Worm (Caenorhabditis elegans) whole organism, L1 larva: ENCODE results near the gene srj-24.

ENCODE experiments used
- C04F5.9 ChIP-seq: sonication (generic microtip); optimal IDR thresholded peaks from 2 replicates; lab custom pipeline; 2016; ENCODE audit warnings: missing genetic modification characterization, missing compliant biosample characterization
- C16A3.4 ChIP-seq: fragments of 150-350 bp; optimal IDR thresholded peaks from 2 replicates; lab custom pipeline; 2014; ENCODE audit warnings: missing biosample characterization, missing genetic modification characterization
- F16B12.6 ChIP-seq: fragments of 150-350 bp; optimal IDR thresholded peaks from 2 replicates; lab custom pipeline; 2014; ENCODE audit warnings: missing biosample characterization, missing genetic modification characterization
- alr-1 ChIP-seq: fragments of 200-800 bp; sonication (Bioruptor generic); optimal IDR thresholded peaks from 2 replicates; lab custom pipeline; 2018; ENCODE audit warnings: borderline replicate concordance, mild to moderate bottlenecking, missing genetic modification characterization, missing compliant biosample characterization
- aly-2 ChIP-seq: fragments of 150-350 bp; optimal IDR thresholded peaks from 2 replicates; lab custom pipeline; 2014; ENCODE audit warnings: missing biosample characterization, missing genetic modification characterization
- ama-1 ChIP-seq: fragments of 150-350 bp; optimal IDR thresholded peaks from 2 replicates; lab custom pipeline; 2014
- ceh-63 ChIP-seq: fragments of 200-800 bp; sonication (Bioruptor generic); optimal IDR thresholded peaks from 2 replicates; lab custom pipeline; 2018; ENCODE audit warnings: mild to moderate bottlenecking, missing genetic modification characterization, missing compliant biosample characterization
- ceh-8 ChIP-seq: fragments of 200-800 bp; sonication (Bioruptor generic); optimal IDR thresholded peaks from 2 replicates; lab custom pipeline; 2018; ENCODE audit warnings: mild to moderate bottlenecking, missing genetic modification characterization, moderate library complexity, missing compliant biosample characterization
- ceh-82 ChIP-seq, 3 experiments: fragments of 150-350 bp in 1 of 3; sonication (generic microtip) in 2 of 3; optimal IDR thresholded peaks; 2 replicates each; lab custom pipeline; 2014 to 2017; ENCODE audit warnings: missing biosample characterization in 3 of 3, missing genetic modification characterization in 3 of 3
- ceh-90 ChIP-seq: sonication (generic microtip); optimal IDR thresholded peaks from 2 replicates; lab custom pipeline; 2016; ENCODE audit warnings: missing genetic modification characterization, missing compliant biosample characterization
- ces-1 ChIP-seq: fragments of 150-350 bp; optimal IDR thresholded peaks from 2 replicates; lab custom pipeline; 2014; ENCODE audit warnings: missing biosample characterization, missing genetic modification reagents, missing genetic modification characterization
- dpl-1 ChIP-seq, 3 experiments: fragments of 150-350 bp in 2 of 3; sonication (generic microtip) in 1 of 3; optimal IDR thresholded peaks; 2 replicates each; lab custom pipeline; 2014 to 2017; ENCODE audit warnings: missing biosample characterization in 3 of 3, missing genetic modification characterization in 3 of 3, missing genetic modification reagents in 3 of 3
- dsc-1 ChIP-seq: sonication (generic microtip); optimal IDR thresholded peaks from 2 replicates; lab custom pipeline; 2016; ENCODE audit warnings: mild to moderate bottlenecking, missing genetic modification characterization, missing compliant biosample characterization
- efl-3 ChIP-seq: fragments of 200-800 bp; sonication (Bioruptor generic); optimal IDR thresholded peaks from 2 replicates; lab custom pipeline; 2018; ENCODE audit warnings: mild to moderate bottlenecking, missing genetic modification characterization, missing compliant biosample characterization
- egl-13 ChIP-seq: sonication (generic microtip); optimal IDR thresholded peaks from 2 replicates; lab custom pipeline; 2016; ENCODE audit warnings: missing genotype, missing genetic modification reagents, missing genetic modification characterization, missing compliant biosample characterization
- fkh-10 ChIP-seq: sonication (generic microtip); optimal IDR thresholded peaks from 2 replicates; lab custom pipeline; 2017; ENCODE audit warnings: missing biosample characterization, missing genetic modification reagents, missing genetic modification characterization
- fkh-8 ChIP-seq: sonication (generic microtip); optimal IDR thresholded peaks from 2 replicates; lab custom pipeline; 2016; ENCODE audit warnings: mild to moderate bottlenecking, missing genetic modification characterization, missing compliant biosample characterization
- fos-1 ChIP-seq: fragments of 150-350 bp; optimal IDR thresholded peaks from 2 replicates; lab custom pipeline; 2014; ENCODE audit warnings: missing biosample characterization, missing genetic modification characterization
- hlh-17 ChIP-seq: fragments of 200-800 bp; sonication (Bioruptor generic); optimal IDR thresholded peaks from 2 replicates; lab custom pipeline; 2018; ENCODE audit warnings: missing genetic modification characterization, mild to moderate bottlenecking, missing compliant biosample characterization, moderate library complexity, borderline replicate concordance
- hlh-4 ChIP-seq: sonication (generic microtip); optimal IDR thresholded peaks from 2 replicates; lab custom pipeline; 2016; ENCODE audit warnings: mild to moderate bottlenecking, missing genetic modification characterization, missing compliant biosample characterization
- hpl-2 ChIP-seq: fragments of 150-350 bp; optimal IDR thresholded peaks from 2 replicates; lab custom pipeline; 2014; ENCODE audit warnings: missing biosample characterization, missing genetic modification reagents, missing genetic modification characterization
- irx-1 ChIP-seq: sonication (generic microtip); optimal IDR thresholded peaks from 2 replicates; lab custom pipeline; 2016; ENCODE audit warnings: missing genetic modification characterization, missing compliant biosample characterization
- isw-1 ChIP-seq: fragments of 200-800 bp; sonication (Bioruptor generic); IDR thresholded peaks from 2 replicates; pipeline ENCODE4 v1.3.6; 2022; ENCODE audit warnings: missing genetic modification characterization, missing compliant biosample characterization
- jun-1 ChIP-seq: fragments of 150-350 bp; optimal IDR thresholded peaks from 2 replicates; lab custom pipeline; 2014; ENCODE audit warnings: missing biosample characterization, missing genetic modification reagents, missing genetic modification characterization
- lin-14 ChIP-seq: fragments of 200-800 bp; sonication (Bioruptor generic); optimal IDR thresholded peaks from 2 replicates; lab custom pipeline; 2018; ENCODE audit warnings: mild to moderate bottlenecking, missing genetic modification characterization, moderate library complexity, missing compliant biosample characterization
- lin-39 ChIP-seq: fragments of 150-350 bp; optimal IDR thresholded peaks from 2 replicates; lab custom pipeline; 2014; ENCODE audit warnings: missing biosample characterization, missing genetic modification reagents, missing genetic modification characterization
- lsy-2 ChIP-seq, 2 experiments: fragments of 150-350 bp; optimal IDR thresholded peaks; 2 replicates each; lab custom pipeline; 2014; ENCODE audit warnings: missing biosample characterization in 2 of 2, missing genetic modification characterization in 2 of 2
- mep-1 ChIP-seq: fragments of 150-350 bp; optimal IDR thresholded peaks from 2 replicates; lab custom pipeline; 2014; ENCODE audit warnings: missing biosample characterization, missing genetic modification characterization
- nhr-11 ChIP-seq: fragments of 150-350 bp; optimal IDR thresholded peaks from 2 replicates; lab custom pipeline; 2014; ENCODE audit warnings: missing biosample characterization, missing genetic modification characterization
- nhr-12 ChIP-seq: sonication (generic microtip); optimal IDR thresholded peaks from 2 replicates; lab custom pipeline; 2017; ENCODE audit warnings: missing biosample characterization, missing genetic modification characterization
- nhr-20 ChIP-seq: sonication (generic microtip); optimal IDR thresholded peaks from 2 replicates; lab custom pipeline; 2016; ENCODE audit warnings: mild to moderate bottlenecking, missing genetic modification characterization, missing compliant biosample characterization
- nhr-237 ChIP-seq: fragments of 150-350 bp; optimal IDR thresholded peaks from 2 replicates; lab custom pipeline; 2014; ENCODE audit warnings: missing biosample characterization, missing genetic modification characterization
- nhr-47 ChIP-seq: sonication (generic microtip); optimal IDR thresholded peaks from 2 replicates; lab custom pipeline; 2016; ENCODE audit warnings: mild to moderate bottlenecking, missing genetic modification characterization, moderate library complexity, missing compliant biosample characterization
- nhr-76 ChIP-seq: sonication (generic microtip); optimal IDR thresholded peaks from 2 replicates; lab custom pipeline; 2017; ENCODE audit warnings: missing biosample characterization, missing genetic modification characterization
- nhr-84 ChIP-seq: sonication (generic microtip); optimal IDR thresholded peaks from 2 replicates; lab custom pipeline; 2017; ENCODE audit warnings: missing biosample characterization, missing genetic modification characterization
- nhr-90 ChIP-seq: sonication (generic microtip); optimal IDR thresholded peaks from 2 replicates; lab custom pipeline; 2016; ENCODE audit warnings: mild to moderate bottlenecking, missing genetic modification characterization, missing compliant biosample characterization; ENCODE audit not compliant: poor library complexity
- pag-3 ChIP-seq: sonication (generic microtip); optimal IDR thresholded peaks from 2 replicates; lab custom pipeline; 2017; ENCODE audit warnings: missing genetic modification characterization, mild to moderate bottlenecking, missing compliant biosample characterization, antibody characterized with exemption, borderline replicate concordance; ENCODE audit not compliant: insufficient read depth
- pax-3 ChIP-seq: fragments of 200-800 bp; sonication (Bioruptor generic); optimal IDR thresholded peaks from 2 replicates; lab custom pipeline; 2018; ENCODE audit warnings: mild to moderate bottlenecking, missing genetic modification characterization, moderate library complexity, missing compliant biosample characterization
- pqm-1 ChIP-seq: sonication (generic microtip); optimal IDR thresholded peaks from 3 replicates; lab custom pipeline; 2017; ENCODE audit warnings: missing biosample characterization, missing genetic modification characterization
- rnt-1 ChIP-seq: sonication (generic microtip); optimal IDR thresholded peaks from 2 replicates; lab custom pipeline; 2016; ENCODE audit warnings: mild to moderate bottlenecking, missing genetic modification characterization, moderate library complexity, missing compliant biosample characterization
- skn-1 ChIP-seq: fragments of 150-350 bp; optimal IDR thresholded peaks from 2 replicates; lab custom pipeline; 2014; ENCODE audit warnings: missing biosample characterization, missing genetic modification characterization
- snpc-4 ChIP-seq: fragments of 150-350 bp; optimal IDR thresholded peaks from 2 replicates; lab custom pipeline; 2014; ENCODE audit warnings: missing biosample characterization, missing genetic modification characterization
- snu-23 ChIP-seq: sonication (generic microtip); optimal IDR thresholded peaks from 2 replicates; lab custom pipeline; 2016; ENCODE audit warnings: missing genetic modification characterization, missing compliant biosample characterization
- sox-4 ChIP-seq: sonication (generic microtip); optimal IDR thresholded peaks from 2 replicates; lab custom pipeline; 2016; ENCODE audit warnings: missing genetic modification characterization, missing compliant biosample characterization
- sptf-1 ChIP-seq: fragments of 150-350 bp; optimal IDR thresholded peaks from 2 replicates; lab custom pipeline; 2014; ENCODE audit warnings: missing biosample characterization, missing genetic modification characterization
- sup-37 ChIP-seq: fragments of 200-800 bp; sonication (Bioruptor generic); optimal IDR thresholded peaks from 2 replicates; lab custom pipeline; 2018; ENCODE audit warnings: mild to moderate bottlenecking, missing genetic modification characterization, missing compliant biosample characterization
- tbx-2 ChIP-seq: sonication (generic microtip); optimal IDR thresholded peaks from 2 replicates; lab custom pipeline; 2016; ENCODE audit warnings: missing genetic modification characterization, missing compliant biosample characterization
- unc-130 ChIP-seq: fragments of 150-350 bp; optimal IDR thresholded peaks from 2 replicates; lab custom pipeline; 2017; ENCODE audit warnings: missing biosample characterization, missing genetic modification characterization, inconsistent platforms
- unc-86 ChIP-seq: sonication (generic microtip); optimal IDR thresholded peaks from 2 replicates; lab custom pipeline; 2016; ENCODE audit warnings: missing genetic modification characterization, missing compliant biosample characterization
- unc-98 ChIP-seq: fragments of 200-800 bp; sonication (Bioruptor generic); IDR thresholded peaks from 2 replicates; pipeline ENCODE4 v1.3.6; 2022; ENCODE audit warnings: missing genetic modification characterization, missing compliant biosample characterization
- zag-1 ChIP-seq: fragments of 150-350 bp; optimal IDR thresholded peaks from 2 replicates; lab custom pipeline; 2014; ENCODE audit warnings: missing biosample characterization, missing genetic modification characterization
- zip-4 ChIP-seq: fragments of 200-800 bp; sonication (Bioruptor generic); optimal IDR thresholded peaks from 2 replicates; lab custom pipeline; 2018; ENCODE audit warnings: mild to moderate bottlenecking, missing genetic modification characterization, moderate library complexity, missing compliant biosample characterization
- ztf-11 ChIP-seq, 2 experiments: sonication (generic microtip); optimal IDR thresholded peaks; 2 replicates each; lab custom pipeline; 2016 to 2017; ENCODE audit warnings: missing genetic modification characterization in 2 of 2, missing biosample characterization in 1 of 2, missing compliant biosample characterization in 1 of 2

Gene srj-24

ce11 chrV:731330-731729, 7.3 kb downstream of the srj-24 start:
- peak; percentile 77 to 83 for TF ChIP-seq lsy-2 (tag; optimal IDR thresholded peaks at IDR 0.05; lab: Kevin White, UChicago)
- TF ChIP-seq ceh-8 (GFP tag; lab: Kevin White, UChicago): no peak
- TF ChIP-seq irx-1 (tag; lab: Kevin White, UChicago): peak; percentile 77
- TF ChIP-seq sup-37: peak; percentile 94
- TF ChIP-seq aly-2: peak; percentile 30
- no peak for TF ChIP-seq fkh-10
- peak; percentile 100 for TF ChIP-seq lin-14 (GFP tag; lab: Kevin White, UChicago)
- peak; percentile 79 for TF ChIP-seq skn-1 (tag; lab: Kevin White, UChicago)
- TF ChIP-seq C16A3.4 (tag; lab: Kevin White, UChicago): peak; percentile 86
- no peak for TF ChIP-seq nhr-76 (tag; lab: Kevin White, UChicago)
- no peak for TF ChIP-seq ceh-63
- TF ChIP-seq pag-3: no peak
- TF ChIP-seq nhr-20 (tag; lab: Kevin White, UChicago): peak; percentile 99
- TF ChIP-seq snpc-4 (tag; lab: Kevin White, UChicago): peak; percentile 20
- peak; percentile 89 for TF ChIP-seq nhr-47 (tag; lab: Kevin White, UChicago)
- TF ChIP-seq hlh-4 (tag; lab: Kevin White, UChicago): no peak
- peak; percentile 48 for TF ChIP-seq pqm-1 (tag; lab: Kevin White, UChicago)
- TF ChIP-seq dsc-1 (tag; lab: Kevin White, UChicago): peak; percentile 34
- no peak for TF ChIP-seq efl-3 (GFP tag; lab: Kevin White, UChicago)
- no peak for TF ChIP-seq hlh-17 (GFP tag; lab: Kevin White, UChicago)
- no peak for TF ChIP-seq hpl-2 (GFP tag; lab: Kevin White, UChicago)
- TF ChIP-seq sptf-1: no peak
- TF ChIP-seq ama-1 (lab: Kevin White, UChicago): peak; percentile 72
- TF ChIP-seq pax-3: peak; percentile 75
- peak; percentile 94 for TF ChIP-seq nhr-90
- no peak for TF ChIP-seq ceh-90
- peak; percentile 77 for TF ChIP-seq nhr-11 (tag; lab: Kevin White, UChicago)
- TF ChIP-seq zip-4 (GFP tag; lab: Kevin White, UChicago): peak; percentile 52
- TF ChIP-seq ztf-11 (tag; optimal IDR thresholded peaks at IDR 0.05; lab: Kevin White, UChicago): peak in 1 of 2 experiments; percentile 86
- peak; percentile 83 for TF ChIP-seq lin-39 (tag; lab: Kevin White, UChicago)
- TF ChIP-seq alr-1 (tag; lab: Kevin White, UChicago): no peak
- no peak for TF ChIP-seq zag-1 (tag; lab: Kevin White, UChicago)
- TF ChIP-seq unc-130 (tag; lab: Kevin White, UChicago): peak; percentile 87
- TF ChIP-seq isw-1 (GFP tag; lab: Robert Waterston, UW): peak; percentile 52; the same call in 1 of the 2 replicates
- peak; percentile 96 for TF ChIP-seq tbx-2
- TF ChIP-seq F16B12.6 (tag; lab: Kevin White, UChicago): no peak
- TF ChIP-seq jun-1 (tag; lab: Kevin White, UChicago): peak; percentile 77
- peak; percentile 95 for TF ChIP-seq rnt-1 (tag; lab: Kevin White, UChicago)
- TF ChIP-seq sox-4: peak; percentile 59
- TF ChIP-seq mep-1: peak; percentile 71
- no peak for TF ChIP-seq nhr-237 (tag; lab: Kevin White, UChicago)
- peak; percentile 48 to 67 (median 51) for TF ChIP-seq dpl-1 (GFP tag; optimal IDR thresholded peaks at IDR 0.05; lab: Kevin White, UChicago)
- peak; percentile 53 for TF ChIP-seq egl-13 (tag; lab: Kevin White, UChicago)
- peak; percentile 96 for TF ChIP-seq snu-23 (GFP tag; lab: Kevin White, UChicago)
- peak; percentile 76 for TF ChIP-seq C04F5.9 (tag; lab: Kevin White, UChicago)
- TF ChIP-seq nhr-12 (tag; lab: Kevin White, UChicago): no peak
- no peak for TF ChIP-seq nhr-84
- peak; percentile 18 for TF ChIP-seq fos-1 (tag; lab: Kevin White, UChicago)
- TF ChIP-seq ceh-82 (tag; optimal IDR thresholded peaks at IDR 0.05; lab: Kevin White, UChicago): peak; percentile 25 to 51 (median 41)
- no peak for TF ChIP-seq unc-86 (tag; lab: Kevin White, UChicago)
- peak; percentile 63 for TF ChIP-seq unc-98 (GFP tag; lab: Robert Waterston, UW)
- TF ChIP-seq ces-1: no peak
- no peak for TF ChIP-seq fkh-8
